Worm (Caenorhabditis elegans) whole organism, young adult: ENCODE measurements around the gene C25H3.10.

Experiments used
- F52B5.7 ChIP-seq: sonication (generic microtip); optimal IDR thresholded peaks from 2 replicates; lab custom pipeline; 2016; ENCODE audit warnings: mild to moderate bottlenecking, missing genetic modification characterization, missing compliant biosample characterization
- Y95B8A.8 ChIP-seq: fragments of 200-800 bp; sonication (Bioruptor generic); IDR thresholded peaks from 2 replicates; pipeline ENCODE4 v1.3.6; 2022; ENCODE audit warnings: missing genetic modification reagents, missing genetic modification characterization, missing compliant biosample characterization
- ama-1 ChIP-seq, 3 experiments: fragments of 150-350 bp in 1 of 3; sonication (generic microtip) in 2 of 3; optimal IDR thresholded peaks; 2 replicates each; lab custom pipeline; 2014 to 2018; ENCODE audit warnings: missing biosample characterization in 2 of 3, missing genetic modification characterization in 2 of 3, missing genetic modification reagents in 2 of 3
- egl-44 ChIP-seq: fragments of 200-800 bp; sonication (Bioruptor generic); IDR thresholded peaks from 2 replicates; pipeline ENCODE4 v1.3.6; 2022; ENCODE audit warnings: missing genetic modification reagents, missing genetic modification characterization, missing compliant biosample characterization
- him-1 ChIP-seq: sonication (generic microtip); optimal IDR thresholded peaks from 2 replicates; lab custom pipeline; 2016; ENCODE audit warnings: missing genotype, missing genetic modification reagents, missing genetic modification characterization, missing compliant biosample characterization

- TF ChIP-seq Y95B8A.8 (GFP tag; lab: Robert Waterston, UW) (no peak), him-1 (tag; lab: Kevin White, UChicago) (no peak), ama-1 (optimal IDR thresholded peaks at IDR 0.05; lab: Kevin White, UChicago) (no peak), ama-1 (GFP tag; optimal IDR thresholded peaks at IDR 0.05; lab: Kevin White, UChicago) (no peak), F52B5.7 (tag; lab: Kevin White, UChicago) (no peak), egl-44 (GFP tag; lab: Robert Waterston, UW) (no peak)
These were observed 49.6 kb upstream of the C25H3.10 start for ce11 chrII:5748395-5748794.
